Worm (Caenorhabditis elegans): Measurements from ENCODE around the gene rabn-5.

DNA sequence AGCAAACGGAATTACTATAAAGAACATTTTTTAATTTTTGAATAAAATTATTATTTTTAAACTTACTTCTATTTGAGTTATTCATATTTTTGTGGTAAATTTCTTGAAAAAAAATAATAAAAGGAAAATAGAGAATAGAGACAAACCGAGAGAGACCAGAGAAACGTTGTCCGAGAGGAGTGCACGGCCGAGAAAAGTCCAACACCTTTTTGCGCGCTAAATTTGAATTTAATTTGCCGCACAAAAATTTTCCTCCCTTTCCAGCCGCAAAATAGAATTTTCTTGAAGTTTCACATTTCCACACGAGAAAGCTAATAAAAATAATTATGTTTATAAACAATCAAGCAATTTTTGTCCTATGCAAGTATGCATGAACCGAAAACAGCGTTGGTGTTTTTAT lies 7.4 kb downstream of the rabn-5 start, which contains the start of the genes F01F1.11 and F01F1.3:
- TF ChIP-seq nhr-25 (tag; optimal IDR thresholded peaks at IDR 0.05), result peak; percentile 77
- peak; percentile 95 for TF ChIP-seq gmeb-1 (tag; optimal IDR thresholded peaks at IDR 0.05)
- TF ChIP-seq lin-39 (tag; optimal IDR thresholded peaks at IDR 0.05), result no peak
- peak; percentile 11 for TF ChIP-seq nhr-77 (tag; optimal IDR thresholded peaks at IDR 0.05)
- peak; percentile 5 for TF ChIP-seq ztf-4 (tag; optimal IDR thresholded peaks at IDR 0.05)
- no peak for TF ChIP-seq nhr-11 (tag; optimal IDR thresholded peaks at IDR 0.05)
- peak; percentile 30 for TF ChIP-seq snpc-4 (tag; optimal IDR thresholded peaks at IDR 0.05)
- no peak for TF ChIP-seq aly-2 (tag; optimal IDR thresholded peaks at IDR 0.05)
- TF ChIP-seq nhr-237 (tag; optimal IDR thresholded peaks at IDR 0.05), result no peak
- no peak for TF ChIP-seq nhr-10 (tag; optimal IDR thresholded peaks at IDR 0.05)
- TF ChIP-seq lsy-2 (tag; optimal IDR thresholded peaks at IDR 0.05), result peak; percentile 48 to 90
- TF ChIP-seq nhr-6 (tag; optimal IDR thresholded peaks at IDR 0.05), result peak; percentile 52

Measured in whole organism, L2 larva.